Fruit fly (Drosophila melanogaster) whole organism, embryonic: Measurements from ENCODE around the gene EndoGI.

ENCODE experiments used
- Abd-B ChIP-seq: fragments of 200-800 bp; sonication (Bioruptor generic); optimal IDR thresholded peaks from 2 replicates; lab custom pipeline; 2018; ENCODE audit warnings: missing biosample characterization, mild to moderate bottlenecking, missing genetic modification characterization, moderate library complexity
- Atf3 ChIP-seq: fragments of 200-800 bp; sonication (Bioruptor generic); optimal IDR thresholded peaks from 3 replicates; lab custom pipeline; 2016; ENCODE audit warnings: missing biosample characterization, missing genetic modification characterization
- Awh ChIP-seq: fragments of 200-800 bp; sonication (Bioruptor generic); IDR thresholded peaks from 2 replicates; pipeline ENCODE4, ENCODE4 v1.3.6; 2022; ENCODE audit warnings: missing biosample characterization, missing genetic modification characterization
- Blimp-1 ChIP-seq: fragments of 200-800 bp; sonication (Bioruptor generic); optimal IDR thresholded peaks from 3 replicates; lab custom pipeline; 2018; ENCODE audit warnings: missing biosample characterization, missing genetic modification characterization, mild to moderate bottlenecking, moderate library complexity, missing genetic modification reagents
- BtbVII ChIP-seq: fragments of 200-800 bp; sonication (Bioruptor generic); optimal IDR thresholded peaks from 3 replicates; lab custom pipeline; 2017; ENCODE audit warnings: missing biosample characterization, mild to moderate bottlenecking, missing genetic modification characterization
- CG10147 ChIP-seq: fragments of 200-800 bp; sonication (Bioruptor generic); optimal IDR thresholded peaks from 2 replicates; lab custom pipeline; 2019; ENCODE audit warnings: missing biosample characterization, mild to moderate bottlenecking, missing genetic modification characterization, moderate library complexity
- CG10959 ChIP-seq: fragments of 200-800 bp; sonication (Bioruptor generic); IDR thresholded peaks from 2 replicates; pipeline ENCODE4 v1.3.6; 2022; ENCODE audit warnings: missing biosample characterization, missing genetic modification characterization
- CG11247 ChIP-seq: fragments of 200-800 bp; sonication (Bioruptor generic); IDR thresholded peaks from 2 replicates; pipeline ENCODE4 v1.3.6; 2022; ENCODE audit warnings: missing biosample characterization, missing genetic modification characterization
- CG11695 ChIP-seq: fragments of 200-800 bp; sonication (Bioruptor generic); IDR thresholded peaks from 3 replicates; pipeline ENCODE4 v1.3.6; 2022; ENCODE audit warnings: missing biosample characterization, missing genetic modification characterization
- CG14710 ChIP-seq: fragments of 200-800 bp; sonication (Bioruptor generic); optimal IDR thresholded peaks from 3 replicates; lab custom pipeline; 2019; ENCODE audit warnings: missing biosample characterization, mild to moderate bottlenecking, missing genetic modification characterization, moderate library complexity
- CG15011 ChIP-seq: fragments of 200-800 bp; sonication (Bioruptor generic); optimal IDR thresholded peaks from 3 replicates; lab custom pipeline; 2018; ENCODE audit warnings: missing biosample characterization, mild to moderate bottlenecking, missing genetic modification characterization
- CG17359 ChIP-seq: fragments of 200-800 bp; sonication (Bioruptor generic); optimal IDR thresholded peaks from 3 replicates; lab custom pipeline; 2018; ENCODE audit warnings: missing biosample characterization, mild to moderate bottlenecking, missing genetic modification characterization, moderate library complexity
- CG17612 ChIP-seq: fragments of 200-800 bp; sonication (Bioruptor generic); IDR thresholded peaks from 2 replicates; pipeline ENCODE4 v1.3.6; 2022; ENCODE audit warnings: missing biosample characterization, missing genetic modification characterization
- CG17829 ChIP-seq: fragments of 200-800 bp; optimal IDR thresholded peaks from 2 replicates; lab custom pipeline; 2019; ENCODE audit warnings: missing biosample characterization, mild to moderate bottlenecking, missing genetic modification characterization, moderate library complexity
- CG2116 ChIP-seq: fragments of 200-800 bp; sonication (Bioruptor generic); optimal IDR thresholded peaks from 3 replicates; lab custom pipeline; 2018; ENCODE audit warnings: missing biosample characterization, mild to moderate bottlenecking, missing genetic modification characterization
- CG32767 ChIP-seq: fragments of 200-800 bp; sonication (Bioruptor generic); IDR thresholded peaks from 2 replicates; pipeline ENCODE4 v1.3.6; 2022; ENCODE audit warnings: missing biosample characterization, missing genetic modification characterization
- CG32772 ChIP-seq: fragments of 200-800 bp; sonication (Bioruptor generic); IDR thresholded peaks from 2 replicates; pipeline ENCODE4 v1.3.6; 2022; ENCODE audit warnings: missing biosample characterization, missing genetic modification characterization
- CG3407 ChIP-seq: fragments of 200-800 bp; sonication (Bioruptor generic); optimal IDR thresholded peaks from 2 replicates; lab custom pipeline; 2018; ENCODE audit warnings: missing biosample characterization, mild to moderate bottlenecking, missing genetic modification characterization
- CG6683 ChIP-seq: fragments of 200-800 bp; sonication (Bioruptor generic); optimal IDR thresholded peaks from 2 replicates; lab custom pipeline; 2017; ENCODE audit warnings: missing biosample characterization, mild to moderate bottlenecking, missing genetic modification characterization, missing genetic modification reagents
- CG8944 ChIP-seq: fragments of 200-800 bp; sonication (Bioruptor generic); optimal IDR thresholded peaks from 3 replicates; lab custom pipeline; 2016; ENCODE audit warnings: missing biosample characterization, missing genetic modification characterization
- Chrac-16 ChIP-seq: fragments of 200-800 bp; sonication (Bioruptor generic); optimal IDR thresholded peaks from 3 replicates; lab custom pipeline; 2016; ENCODE audit warnings: missing biosample characterization, missing genetic modification characterization
- Dip2 ChIP-seq: fragments of 200-800 bp; sonication (Bioruptor generic); IDR thresholded peaks from 2 replicates; pipeline ENCODE4 v1.3.6; 2022; ENCODE audit warnings: missing biosample characterization, missing genetic modification characterization
- Dref ChIP-seq: fragments of 200-800 bp; sonication (Bioruptor generic); IDR thresholded peaks from 2 replicates; pipeline ENCODE4 v1.3.6; 2022; ENCODE audit warnings: missing biosample characterization, missing genetic modification characterization
- Fer1 ChIP-seq: fragments of 200-800 bp; sonication (Bioruptor generic); optimal IDR thresholded peaks from 2 replicates; lab custom pipeline; 2017; ENCODE audit warnings: missing biosample characterization, mild to moderate bottlenecking, missing genetic modification characterization
- Fer3 ChIP-seq: fragments of 200-800 bp; sonication (Bioruptor generic); optimal IDR thresholded peaks from 2 replicates; lab custom pipeline; 2018; ENCODE audit warnings: missing biosample characterization, mild to moderate bottlenecking, missing genetic modification characterization, moderate library complexity
- Hand ChIP-seq: fragments of 200-800 bp; sonication (Bioruptor generic); optimal IDR thresholded peaks from 2 replicates; lab custom pipeline; 2017; ENCODE audit warnings: mild to moderate bottlenecking, missing biosample characterization, missing genetic modification reagents, missing genetic modification characterization
- NC2β ChIP-seq: fragments of 200-800 bp; sonication (Bioruptor generic); optimal IDR thresholded peaks from 2 replicates; lab custom pipeline; 2016; ENCODE audit warnings: missing biosample characterization, missing genetic modification characterization
- Poxn ChIP-seq: fragments of 200-800 bp; sonication (Bioruptor generic); IDR thresholded peaks from 2 replicates; pipeline ENCODE4 v1.3.6; 2022; ENCODE audit warnings: missing biosample characterization, missing genetic modification characterization
- Sin3A ChIP-seq: fragments of >200 bp; optimal IDR thresholded peaks from 2 replicates; lab custom pipeline; 2018
- Sox102F ChIP-seq: fragments of 200-800 bp; sonication (Bioruptor generic); optimal IDR thresholded peaks from 2 replicates; lab custom pipeline; 2018; ENCODE audit warnings: missing biosample characterization, mild to moderate bottlenecking, missing genetic modification characterization, moderate library complexity
- ash1 ChIP-seq: fragments of 200-800 bp; sonication (Bioruptor generic); optimal IDR thresholded peaks from 2 replicates; lab custom pipeline; 2018; ENCODE audit warnings: missing biosample characterization, mild to moderate bottlenecking, missing genetic modification characterization
- az2 ChIP-seq: fragments of 200-800 bp; sonication (Bioruptor generic); optimal IDR thresholded peaks from 3 replicates; lab custom pipeline; 2016; ENCODE audit warnings: missing biosample characterization, missing genetic modification characterization
- bsh ChIP-seq, 2 experiments: fragments of 200-800 bp; sonication (Bioruptor generic); optimal IDR thresholded peaks; 2 replicates each; lab custom pipeline; 2017 to 2018; ENCODE audit warnings: mild to moderate bottlenecking in 2 of 2, missing biosample characterization in 2 of 2, missing genetic modification characterization in 2 of 2, moderate library complexity in 1 of 2
- dysf ChIP-seq: fragments of 200-800 bp; sonication (Bioruptor generic); IDR thresholded peaks from 3 replicates; pipeline ENCODE4 v1.3.6; 2022; ENCODE audit warnings: missing biosample characterization, missing genetic modification characterization
- esg ChIP-seq: fragments of 200-800 bp; sonication (Bioruptor generic); conservative IDR thresholded peaks from 2 replicates; pipeline ENCODE4 v1.3.6; 2022; ENCODE audit warnings: missing biosample characterization, missing genetic modification characterization
- gce ChIP-seq: fragments of 200-800 bp; sonication (Bioruptor generic); IDR thresholded peaks from 3 replicates; pipeline ENCODE4 v1.3.6; 2022; ENCODE audit warnings: missing biosample characterization, missing genetic modification characterization
- gfzf ChIP-seq: fragments of 200-800 bp; sonication (Bioruptor generic); optimal IDR thresholded peaks from 2 replicates; lab custom pipeline; 2016; ENCODE audit warnings: missing biosample characterization, mild to moderate bottlenecking, missing genetic modification characterization, moderate library complexity
- hbn ChIP-seq: fragments of 200-800 bp; sonication (Bioruptor generic); IDR thresholded peaks from 2 replicates; pipeline ENCODE4 v1.3.6; 2022; ENCODE audit warnings: missing biosample characterization, missing genetic modification characterization; ENCODE audit not compliant: partially characterized antibody
- hkb ChIP-seq, 2 experiments: fragments of 200-800 bp in 1 of 2; fragments of >200 bp in 1 of 2; sonication (Bioruptor generic) in 1 of 2; IDR thresholded peaks in 1 of 2; optimal IDR thresholded peaks in 1 of 2; 2 replicates each; pipeline versions ENCODE4 v1.3.6 to Lab custom; 2017 to 2022; ENCODE audit warnings: missing biosample characterization in 1 of 2, missing genetic modification characterization in 1 of 2
- insv ChIP-seq, 2 experiments: fragments of 200-800 bp; sonication (Bioruptor generic); optimal IDR thresholded peaks; 3 replicates each; lab custom pipeline; 2016 to 2018; ENCODE audit warnings: missing biosample characterization in 2 of 2, missing genetic modification characterization in 2 of 2
- kni ChIP-seq: fragments of 200-800 bp; sonication (Bioruptor generic); optimal IDR thresholded peaks from 3 replicates; lab custom pipeline; 2017; ENCODE audit warnings: mild to moderate bottlenecking, missing biosample characterization, missing genetic modification reagents, missing genetic modification characterization
- knrl ChIP-seq: fragments of 200-800 bp; sonication (Bioruptor generic); IDR thresholded peaks from 3 replicates; pipeline ENCODE4 v1.3.6; 2022; ENCODE audit warnings: missing biosample characterization, missing genetic modification characterization; ENCODE audit not compliant: partially characterized antibody
- pan ChIP-seq, 4 experiments: fragments of >200 bp in 3 of 4; fragments of 200-800 bp in 1 of 4; sonication (Bioruptor generic) in 1 of 4; optimal IDR thresholded peaks in 3 of 4; IDR thresholded peaks in 1 of 4; 2 replicates each; pipeline versions ENCODE4 v1.3.6 to Lab custom; 2017 to 2022; ENCODE audit warnings: missing biosample characterization in 2 of 4, missing genetic modification characterization in 2 of 4, mixed read lengths in 1 of 4
- row ChIP-seq: fragments of 200-800 bp; sonication (Bioruptor generic); IDR thresholded peaks from 3 replicates; pipeline ENCODE4 v1.3.6; 2022; ENCODE audit warnings: missing biosample characterization, missing genetic modification characterization
- sc ChIP-seq, 3 experiments: fragments of >200 bp in 2 of 3; fragments of 200-800 bp in 1 of 3; sonication (Bioruptor generic) in 1 of 3; optimal IDR thresholded peaks; 2 replicates in 2 of 3; 3 replicates in 1 of 3; lab custom pipeline; 2017; ENCODE audit warnings: mild to moderate bottlenecking in 1 of 3, missing biosample characterization in 1 of 3, missing genetic modification characterization in 1 of 3, missing genetic modification reagents in 1 of 3
- ttk ChIP-seq: fragments of 200-800 bp; sonication (Bioruptor generic); IDR thresholded peaks from 2 replicates; pipeline ENCODE4 v2.1.2; 2022; ENCODE audit warnings: missing biosample characterization, missing genetic modification characterization
- wor ChIP-seq: fragments of 200-800 bp; sonication (Bioruptor generic); IDR thresholded peaks from 2 replicates; pipeline ENCODE4 v1.3.6; 2022; ENCODE audit warnings: missing biosample characterization, missing genetic modification characterization

The EndoGI gene

DNA sequence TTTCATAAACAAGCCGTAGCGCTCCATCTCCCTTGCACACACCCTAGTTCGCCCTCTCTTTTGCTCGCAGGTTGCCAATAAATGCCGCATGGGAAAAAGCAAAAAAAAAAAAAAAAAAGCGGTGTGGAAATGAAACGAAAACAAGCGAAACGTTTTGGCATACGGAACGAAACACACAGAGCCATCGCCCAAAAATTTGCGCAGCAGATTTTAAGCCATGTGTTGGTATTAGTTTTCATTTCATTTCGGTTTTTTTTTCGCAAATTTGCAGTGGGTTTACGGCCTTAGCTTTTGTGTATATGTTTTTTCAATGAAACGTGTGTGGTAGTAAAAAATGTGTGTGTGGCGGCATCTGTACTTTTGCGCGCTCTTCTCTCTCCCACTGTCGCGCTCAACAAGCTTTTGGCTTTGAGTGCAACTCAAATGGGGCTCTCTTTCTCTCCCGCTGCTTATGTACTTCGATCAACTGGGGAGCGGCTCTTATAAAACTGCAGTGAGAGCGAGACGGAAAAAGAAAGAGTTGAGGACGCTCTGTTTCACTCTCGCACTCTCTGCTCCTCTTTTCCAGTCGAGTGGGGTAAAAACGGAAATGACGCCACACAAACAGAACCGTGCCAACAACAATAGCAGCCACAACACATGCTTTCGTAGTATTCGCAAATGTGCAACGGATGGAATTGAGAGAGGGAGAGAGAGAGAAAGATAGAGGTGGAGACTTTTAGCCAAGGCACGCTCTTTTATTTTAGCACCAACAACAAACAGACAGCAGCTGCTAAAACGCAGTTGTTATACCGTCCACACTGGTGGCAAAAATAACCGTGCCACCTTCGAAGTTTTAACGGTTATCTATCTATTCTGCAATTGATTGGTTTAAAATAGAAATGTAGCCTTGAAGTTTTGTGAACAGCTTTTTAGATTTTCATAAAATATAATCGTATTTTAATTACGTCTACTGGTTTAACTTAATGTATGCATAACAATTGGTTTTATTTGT, 27.1 kb downstream of the EndoGI start (continued):
- TF ChIP-seq sc (optimal IDR thresholded peaks at IDR 0.05; lab: Kevin White, UChicago) = no peak
- no peak for TF ChIP-seq sc (GFP tag; optimal IDR thresholded peaks at IDR 0.05; lab: Kevin White, UChicago)
- TF ChIP-seq CG14710 (tag; lab: Kevin White, UChicago) = no peak
- TF ChIP-seq ttk (GFP tag; lab: Robert Waterston, UW) = no peak
- TF ChIP-seq BtbVII (GFP tag; lab: Kevin White, UChicago) = no peak
- TF ChIP-seq gce (GFP tag; lab: Robert Waterston, UW) = no peak
- no peak for TF ChIP-seq Sin3A (lab: Kevin White, UChicago)
- no peak for TF ChIP-seq CG17612 (GFP tag; lab: Robert Waterston, UW)
- peak; percentile 48 for TF ChIP-seq Hand
- peak; percentile 54 for TF ChIP-seq CG17359
- no peak for TF ChIP-seq CG11247 (GFP tag; lab: Robert Waterston, UW)
- TF ChIP-seq CG15011 = no peak
- TF ChIP-seq CG10959 (GFP tag; lab: Robert Waterston, UW) = no peak
- TF ChIP-seq gfzf (GFP tag; lab: Kevin White, UChicago) = no peak
- no peak for TF ChIP-seq CG3407 (GFP tag; lab: Kevin White, UChicago)
- peak; percentile 23 for TF ChIP-seq Abd-B (GFP tag; lab: Kevin White, UChicago)
- no peak for TF ChIP-seq hkb (optimal IDR thresholded peaks at IDR 0.05; lab: Kevin White, UChicago)
- no peak for TF ChIP-seq hkb (GFP tag; IDR thresholded peaks at IDR 0.05; lab: Robert Waterston, UW)
- no peak for TF ChIP-seq Atf3 (GFP tag; lab: Kevin White, UChicago)
- no peak for TF ChIP-seq Awh
- TF ChIP-seq hbn (GFP tag; lab: Robert Waterston, UW) = no peak
- TF ChIP-seq row (GFP tag; lab: Robert Waterston, UW) = no peak
- TF ChIP-seq bsh (GFP tag; optimal IDR thresholded peaks at IDR 0.05; lab: Kevin White, UChicago) = peak; percentile 30 to 33
- TF ChIP-seq CG11695 (GFP tag; lab: Robert Waterston, UW) = no peak
- TF ChIP-seq insv (GFP tag; optimal IDR thresholded peaks at IDR 0.05; lab: Kevin White, UChicago) = no peak
- TF ChIP-seq ash1 (GFP tag; lab: Kevin White, UChicago) = no peak
- TF ChIP-seq wor (GFP tag; lab: Robert Waterston, UW) = no peak
- TF ChIP-seq CG17829 (tag; lab: Kevin White, UChicago) = no peak
- peak; percentile 33 for TF ChIP-seq Chrac-16
- no peak for TF ChIP-seq CG8944 (GFP tag; lab: Kevin White, UChicago)
- peak; percentile 33 for TF ChIP-seq CG6683 (GFP tag; lab: Kevin White, UChicago)
- TF ChIP-seq knrl (GFP tag; lab: Robert Waterston, UW) = no peak
- TF ChIP-seq Fer1 (GFP tag; lab: Kevin White, UChicago) = peak; percentile 45
- TF ChIP-seq dysf = no peak
- TF ChIP-seq kni = peak; percentile 84
- TF ChIP-seq CG32772 (GFP tag; lab: Robert Waterston, UW) = no peak
- TF ChIP-seq CG32767 (GFP tag; lab: Robert Waterston, UW) = no peak
- peak; percentile 20 for TF ChIP-seq CG2116 (GFP tag; lab: Kevin White, UChicago)
- peak; percentile 13 for TF ChIP-seq Blimp-1 (GFP tag; lab: Kevin White, UChicago)
- no peak for TF ChIP-seq NC2β
- TF ChIP-seq esg = no peak
- TF ChIP-seq pan (optimal IDR thresholded peaks at IDR 0.05; lab: Kevin White, UChicago) = no peak
- TF ChIP-seq pan (GFP tag; optimal IDR thresholded peaks at IDR 0.05 in 1 of 2, IDR thresholded peaks at IDR 0.05 in 1 of 2) = no peak
- no peak for TF ChIP-seq Dip2 (GFP tag; lab: Robert Waterston, UW)
- no peak for TF ChIP-seq Poxn (GFP tag; lab: Robert Waterston, UW)
- TF ChIP-seq Dref (GFP tag; lab: Robert Waterston, UW) = no peak
- peak; percentile 48 for TF ChIP-seq CG10147 (GFP tag; lab: Kevin White, UChicago)
- TF ChIP-seq Fer3 (tag; lab: Kevin White, UChicago) = peak; percentile 47
- TF ChIP-seq Sox102F = peak; percentile 54
- no peak for TF ChIP-seq az2 (GFP tag; lab: Kevin White, UChicago)
